Fruit fly (Drosophila melanogaster) whole organism, embryonic: Measurements from ENCODE around the gene CG10970.

Experiments
- Adf1 ChIP-seq: fragments of 200-800 bp; sonication (Bioruptor generic); IDR thresholded peaks from 2 replicates; pipeline ENCODE4 v1.3.6; 2022; ENCODE audit warnings: missing biosample characterization, missing genetic modification characterization
- Aef1 ChIP-seq: fragments of 200-800 bp; sonication (Bioruptor generic); IDR thresholded peaks from 3 replicates; pipeline ENCODE4 v1.3.6; 2022; ENCODE audit warnings: missing biosample characterization, missing genetic modification characterization
- CG10654 ChIP-seq: fragments of 200-800 bp; sonication (Bioruptor generic); optimal IDR thresholded peaks from 2 replicates; lab custom pipeline; 2016; ENCODE audit warnings: missing biosample characterization, missing genetic modification characterization
- CG11398 ChIP-seq: fragments of 200-800 bp; sonication (Bioruptor generic); optimal IDR thresholded peaks from 2 replicates; lab custom pipeline; 2016; ENCODE audit warnings: missing biosample characterization, missing genetic modification characterization
- CG12104 ChIP-seq: fragments of 200-800 bp; sonication (Bioruptor generic); optimal IDR thresholded peaks from 3 replicates; lab custom pipeline; 2016; ENCODE audit warnings: missing biosample characterization, missing genetic modification characterization
- CG12219 ChIP-seq: fragments of 200-800 bp; sonication (Bioruptor generic); optimal IDR thresholded peaks from 3 replicates; lab custom pipeline; 2018; ENCODE audit warnings: missing biosample characterization, mild to moderate bottlenecking, missing genetic modification characterization
- CG12299 ChIP-seq: fragments of 200-800 bp; sonication (Bioruptor generic); optimal IDR thresholded peaks from 2 replicates; lab custom pipeline; 2018; ENCODE audit warnings: missing biosample characterization, mild to moderate bottlenecking, missing genetic modification characterization
- CG13775 ChIP-seq: fragments of 200-800 bp; sonication (Bioruptor generic); optimal IDR thresholded peaks from 3 replicates; lab custom pipeline; 2017; ENCODE audit warnings: missing biosample characterization, mild to moderate bottlenecking, missing genetic modification characterization
- CG15479 ChIP-seq: fragments of 200-800 bp; sonication (Bioruptor generic); optimal IDR thresholded peaks from 3 replicates; lab custom pipeline; 2019; ENCODE audit warnings: missing biosample characterization, mild to moderate bottlenecking, missing genetic modification characterization, moderate library complexity
- CG17385 ChIP-seq: fragments of 200-800 bp; sonication (Bioruptor generic); optimal IDR thresholded peaks from 3 replicates; lab custom pipeline; 2018; ENCODE audit warnings: missing biosample characterization, mild to moderate bottlenecking, missing genetic modification characterization
- CG17912 ChIP-seq: fragments of 200-800 bp; sonication (Bioruptor generic); optimal IDR thresholded peaks from 2 replicates; lab custom pipeline; 2018; ENCODE audit warnings: missing biosample characterization, mild to moderate bottlenecking, missing genetic modification characterization
- CG18011 ChIP-seq: fragments of 200-800 bp; sonication (Bioruptor generic); optimal IDR thresholded peaks from 2 replicates; lab custom pipeline; 2017; ENCODE audit warnings: missing biosample characterization, missing genetic modification characterization, mild to moderate bottlenecking, moderate library complexity, missing genotype
- CG2202 ChIP-seq: fragments of 200-800 bp; sonication (Bioruptor generic); optimal IDR thresholded peaks from 2 replicates; lab custom pipeline; 2018; ENCODE audit warnings: missing biosample characterization, mild to moderate bottlenecking, missing genetic modification characterization
- CG34422 ChIP-seq: fragments of 200-800 bp; sonication (Bioruptor generic); IDR thresholded peaks from 3 replicates; pipeline ENCODE4 v1.3.6; 2022; ENCODE audit warnings: missing biosample characterization, missing genetic modification characterization
- CG7745 ChIP-seq: fragments of 200-800 bp; sonication (Bioruptor generic); optimal IDR thresholded peaks from 2 replicates; lab custom pipeline; 2018; ENCODE audit warnings: missing biosample characterization, mild to moderate bottlenecking, missing genetic modification characterization, moderate library complexity
- CG7786 ChIP-seq: fragments of 200-800 bp; sonication (Bioruptor generic); optimal IDR thresholded peaks from 2 replicates; lab custom pipeline; 2016; ENCODE audit warnings: missing biosample characterization, missing genetic modification characterization
- CG9817 ChIP-seq: fragments of 200-800 bp; sonication (Bioruptor generic); optimal IDR thresholded peaks from 2 replicates; lab custom pipeline; 2018; ENCODE audit warnings: missing biosample characterization, mild to moderate bottlenecking, missing genetic modification characterization, moderate library complexity
- Dek ChIP-seq: fragments of 200-800 bp; sonication (Bioruptor generic); optimal IDR thresholded peaks from 3 replicates; lab custom pipeline; 2019; ENCODE audit warnings: missing biosample characterization, mild to moderate bottlenecking, missing genetic modification characterization, moderate library complexity
- Doc2 ChIP-seq: fragments of 200-800 bp; sonication (Bioruptor generic); IDR thresholded peaks from 2 replicates; pipeline ENCODE4 v1.3.6; 2022; ENCODE audit warnings: missing biosample characterization, missing genetic modification characterization
- Drgx ChIP-seq: fragments of 200-800 bp; sonication (Bioruptor generic); IDR thresholded peaks from 2 replicates; pipeline ENCODE4 v1.3.6; 2022; ENCODE audit warnings: missing biosample characterization, missing genetic modification characterization
- Ets97D ChIP-seq: fragments of 200-800 bp; sonication (Bioruptor generic); optimal IDR thresholded peaks from 3 replicates; lab custom pipeline; 2016; ENCODE audit warnings: missing biosample characterization, missing genetic modification characterization
- HmgD ChIP-seq: fragments of 200-800 bp; sonication (Bioruptor generic); optimal IDR thresholded peaks from 3 replicates; lab custom pipeline; 2016; ENCODE audit warnings: missing biosample characterization, missing genetic modification characterization
- Kr ChIP-seq: fragments of 200-800 bp; sonication (Bioruptor generic); optimal IDR thresholded peaks from 2 replicates; lab custom pipeline; 2017; ENCODE audit warnings: missing biosample characterization, mild to moderate bottlenecking, missing genetic modification characterization
- Mes4 ChIP-seq: fragments of 200-800 bp; sonication (Bioruptor generic); optimal IDR thresholded peaks from 2 replicates; lab custom pipeline; 2016; ENCODE audit warnings: missing biosample characterization, missing genetic modification characterization
- NC2α ChIP-seq: fragments of 200-800 bp; sonication (Bioruptor generic); optimal IDR thresholded peaks from 2 replicates; lab custom pipeline; 2016; ENCODE audit warnings: missing biosample characterization, missing genetic modification characterization
- NC2β ChIP-seq: fragments of 200-800 bp; sonication (Bioruptor generic); optimal IDR thresholded peaks from 2 replicates; lab custom pipeline; 2016; ENCODE audit warnings: missing biosample characterization, missing genetic modification characterization
- Opbp ChIP-seq: fragments of 200-800 bp; sonication (Bioruptor generic); IDR thresholded peaks from 3 replicates; pipeline ENCODE4 v1.3.6; 2022; ENCODE audit warnings: missing biosample characterization, missing genetic modification characterization; ENCODE audit not compliant: partially characterized antibody
- PHDP ChIP-seq: fragments of 200-800 bp; sonication (Bioruptor generic); optimal IDR thresholded peaks from 3 replicates; lab custom pipeline; 2018; ENCODE audit warnings: missing biosample characterization, mild to moderate bottlenecking, missing genetic modification characterization, moderate library complexity
- Six4 ChIP-seq: fragments of 200-800 bp; sonication (Bioruptor generic); optimal IDR thresholded peaks from 2 replicates; lab custom pipeline; 2016; ENCODE audit warnings: missing biosample characterization, missing genetic modification characterization
- Ssrp ChIP-seq: fragments of 200-800 bp; sonication (Bioruptor generic); optimal IDR thresholded peaks from 2 replicates; lab custom pipeline; 2018; ENCODE audit warnings: missing biosample characterization, mild to moderate bottlenecking, missing genetic modification characterization, moderate library complexity
- al ChIP-seq: fragments of 200-800 bp; sonication (Bioruptor generic); IDR thresholded peaks from 2 replicates; pipeline ENCODE4 v1.3.6; 2022; ENCODE audit warnings: missing biosample characterization, missing genetic modification characterization
- aop ChIP-seq: fragments of 200-800 bp; sonication (Bioruptor generic); IDR thresholded peaks from 2 replicates; pipeline ENCODE4 v1.3.6; 2022; ENCODE audit warnings: missing biosample characterization, missing genetic modification characterization
- ase ChIP-seq: fragments of 200-800 bp; sonication (Bioruptor generic); IDR thresholded peaks from 3 replicates; pipeline ENCODE4 v1.3.6; 2022; ENCODE audit warnings: missing biosample characterization, missing genetic modification characterization
- bsh ChIP-seq, 2 experiments: fragments of 200-800 bp; sonication (Bioruptor generic); optimal IDR thresholded peaks; 2 replicates each; lab custom pipeline; 2017 to 2018; ENCODE audit warnings: mild to moderate bottlenecking in 2 of 2, missing biosample characterization in 2 of 2, missing genetic modification characterization in 2 of 2, moderate library complexity in 1 of 2
- cato ChIP-seq: fragments of 200-800 bp; sonication (Bioruptor generic); optimal IDR thresholded peaks from 2 replicates; lab custom pipeline; 2016; ENCODE audit warnings: missing biosample characterization, missing genetic modification characterization, borderline replicate concordance
- cg ChIP-seq: fragments of 200-800 bp; sonication (Bioruptor generic); optimal IDR thresholded peaks from 3 replicates; lab custom pipeline; 2019; ENCODE audit warnings: missing biosample characterization, mild to moderate bottlenecking, missing genetic modification characterization, moderate library complexity
- crc ChIP-seq: fragments of 200-800 bp; sonication (Bioruptor generic); optimal IDR thresholded peaks from 2 replicates; lab custom pipeline; 2016; ENCODE audit warnings: missing biosample characterization, missing genetic modification characterization
- dimm ChIP-seq: fragments of 200-800 bp; sonication (Bioruptor generic); IDR thresholded peaks from 2 replicates; pipeline ENCODE4 v1.3.6; 2022; ENCODE audit warnings: missing biosample characterization, missing genetic modification characterization
- gfzf ChIP-seq: fragments of 200-800 bp; sonication (Bioruptor generic); optimal IDR thresholded peaks from 2 replicates; lab custom pipeline; 2016; ENCODE audit warnings: missing biosample characterization, mild to moderate bottlenecking, missing genetic modification characterization, moderate library complexity
- gro ChIP-seq: fragments of 200-800 bp; sonication (Bioruptor generic); optimal IDR thresholded peaks from 2 replicates; lab custom pipeline; 2016; ENCODE audit warnings: missing biosample characterization, missing genetic modification characterization
- gsb ChIP-seq: fragments of 200-800 bp; sonication (Bioruptor generic); IDR thresholded peaks from 2 replicates; pipeline ENCODE4 v1.3.6; 2022; ENCODE audit warnings: missing biosample characterization, missing genetic modification characterization
- kah ChIP-seq: fragments of 200-800 bp; sonication (Bioruptor generic); optimal IDR thresholded peaks from 2 replicates; lab custom pipeline; 2018; ENCODE audit warnings: missing biosample characterization, mild to moderate bottlenecking, missing genetic modification characterization
- maf-S ChIP-seq: fragments of 200-800 bp; sonication (Bioruptor generic); optimal IDR thresholded peaks from 2 replicates; lab custom pipeline; 2016; ENCODE audit warnings: missing biosample characterization, missing genetic modification characterization
- nau ChIP-seq: fragments of 200-800 bp; sonication (Bioruptor generic); optimal IDR thresholded peaks from 3 replicates; lab custom pipeline; 2017; ENCODE audit warnings: missing biosample characterization, mild to moderate bottlenecking, missing genetic modification characterization, missing genetic modification reagents
- nmo ChIP-seq: fragments of 200-800 bp; sonication (Bioruptor generic); optimal IDR thresholded peaks from 2 replicates; lab custom pipeline; 2018; ENCODE audit warnings: missing biosample characterization, mild to moderate bottlenecking, missing genetic modification characterization, moderate library complexity
- onecut ChIP-seq: fragments of 200-800 bp; sonication (Bioruptor generic); IDR thresholded peaks from 2 replicates; pipeline ENCODE4 v1.3.6; 2022; ENCODE audit warnings: missing biosample characterization, missing genetic modification characterization
- sim ChIP-seq: fragments of 200-800 bp; sonication (Bioruptor generic); IDR thresholded peaks from 2 replicates; pipeline ENCODE4 v1.3.6; 2022; ENCODE audit warnings: missing biosample characterization, missing genetic modification characterization
- unpg ChIP-seq: fragments of 200-800 bp; sonication (Bioruptor generic); optimal IDR thresholded peaks from 3 replicates; lab custom pipeline; 2018; ENCODE audit warnings: missing biosample characterization, mild to moderate bottlenecking, missing genetic modification characterization, moderate library complexity
- zen2 ChIP-seq: fragments of 200-800 bp; sonication (Bioruptor generic); IDR thresholded peaks from 3 replicates; pipeline ENCODE4 v1.3.6; 2022; ENCODE audit warnings: missing biosample characterization, missing genetic modification characterization; ENCODE audit not compliant: partially characterized antibody

Gene CG10970

DNA sequence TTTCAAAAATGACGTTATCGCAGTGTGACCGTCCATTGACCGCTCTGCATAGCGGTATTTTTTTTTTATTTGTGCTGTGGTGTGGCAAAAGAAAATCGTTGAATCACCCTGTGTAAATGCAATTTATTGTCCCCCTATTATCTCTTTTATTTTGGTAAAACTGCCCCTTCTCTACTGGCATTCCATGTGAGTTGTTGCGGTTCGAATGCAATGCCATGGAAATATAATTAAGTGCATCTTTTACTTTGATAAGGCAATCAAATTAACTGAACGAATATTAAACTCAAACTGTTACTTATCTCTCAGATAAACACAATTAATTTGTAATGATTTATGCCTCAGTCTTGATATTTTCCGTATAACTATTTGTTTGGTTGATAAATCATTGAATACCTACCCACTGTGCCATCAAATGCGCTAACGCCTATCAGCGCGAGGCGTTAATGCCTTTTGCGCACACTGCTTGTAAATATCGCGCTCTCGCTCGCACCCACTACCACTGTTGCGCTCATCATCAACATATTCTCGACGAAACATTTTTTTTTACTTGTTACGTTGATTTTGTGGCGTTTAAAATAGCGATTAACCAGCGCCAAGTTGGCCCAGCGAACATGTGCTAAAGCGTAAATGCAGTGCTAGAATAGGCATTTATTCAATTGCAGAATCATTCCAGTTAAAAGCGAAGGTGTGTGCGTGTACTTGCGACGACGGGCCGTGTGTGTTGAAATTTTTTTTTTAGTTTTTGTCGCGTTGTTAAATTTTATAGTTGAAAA is 38.0 kb upstream of the CG10970 start (continued):
- 0 out of 3 replicates have a peak, but pooled peaks have one; percentile 41 for TF ChIP-seq Aef1 (GFP tag; lab: Robert Waterston, UW)
- TF ChIP-seq Adf1 (GFP tag; lab: Robert Waterston, UW) = no peak
- no peak for TF ChIP-seq CG17912
- TF ChIP-seq CG12299 = peak; percentile 13
- TF ChIP-seq gsb = no peak
- no peak for TF ChIP-seq zen2
- peak; percentile 75 for TF ChIP-seq CG15479 (GFP tag; lab: Kevin White, UChicago)
- no peak for TF ChIP-seq CG18011 (GFP tag; lab: Kevin White, UChicago)
- no peak for TF ChIP-seq onecut (GFP tag; lab: Robert Waterston, UW)
- no peak for TF ChIP-seq Mes4 (GFP tag; lab: Kevin White, UChicago)
- peak; percentile 52 for TF ChIP-seq HmgD (GFP tag; lab: Kevin White, UChicago)
- TF ChIP-seq CG7745 = no peak
- TF ChIP-seq Ssrp (tag; lab: Kevin White, UChicago) = peak; percentile 56
- TF ChIP-seq gfzf = peak; percentile 91
- TF ChIP-seq CG13775 (GFP tag; lab: Kevin White, UChicago) = peak; percentile 67
- peak; percentile 36 for TF ChIP-seq CG17385 (GFP tag; lab: Kevin White, UChicago)
- peak; percentile 38 for TF ChIP-seq CG9817
- no peak for TF ChIP-seq NC2α (GFP tag; lab: Kevin White, UChicago)
- TF ChIP-seq cato (GFP tag; lab: Kevin White, UChicago) = peak; percentile 45
- peak; percentile 32 for TF ChIP-seq PHDP (tag; lab: Kevin White, UChicago)
- peak; percentile 51 for TF ChIP-seq unpg
- TF ChIP-seq CG34422 (GFP tag; lab: Robert Waterston, UW) = 0 out of 3 replicates have a peak, but pooled peaks have one; percentile 41
- TF ChIP-seq CG12219 (GFP tag; lab: Kevin White, UChicago) = no peak
- peak; percentile 28 for TF ChIP-seq CG7786 (GFP tag; lab: Kevin White, UChicago)
- no peak for TF ChIP-seq dimm
- TF ChIP-seq CG12104 (GFP tag; lab: Kevin White, UChicago) = peak; percentile 61
- 0 out of 2 replicates have a peak, but pooled peaks have one; percentile 24 for TF ChIP-seq al
- TF ChIP-seq sim (GFP tag; lab: Robert Waterston, UW) = no peak
- TF ChIP-seq Doc2 (GFP tag; lab: Robert Waterston, UW) = no peak
- no peak for TF ChIP-seq crc (GFP tag; lab: Kevin White, UChicago)
- TF ChIP-seq aop = no peak
- peak; percentile 59 for TF ChIP-seq NC2β (GFP tag; lab: Kevin White, UChicago)
- TF ChIP-seq Ets97D (GFP tag; lab: Kevin White, UChicago) = peak; percentile 6
- peak; percentile 56 for TF ChIP-seq gro (GFP tag; lab: Kevin White, UChicago)
- TF ChIP-seq maf-S (GFP tag; lab: Kevin White, UChicago) = peak; percentile 52
- peak; percentile 65 for TF ChIP-seq nmo (GFP tag; lab: Kevin White, UChicago)
- peak; percentile 19 for TF ChIP-seq CG10654 (GFP tag; lab: Kevin White, UChicago)
- TF ChIP-seq nau (GFP tag; lab: Kevin White, UChicago) = no peak
- no peak for TF ChIP-seq CG2202 (tag; lab: Kevin White, UChicago)
- TF ChIP-seq Dek (tag; lab: Kevin White, UChicago) = peak; percentile 37
- peak in 1 of 2 experiments; percentile 41 for TF ChIP-seq bsh (GFP tag; optimal IDR thresholded peaks at IDR 0.05; lab: Kevin White, UChicago)
- 0 out of 3 replicates have a peak, but pooled peaks have one; percentile 38 for TF ChIP-seq ase (GFP tag; lab: Robert Waterston, UW)
- peak; percentile 53 for TF ChIP-seq Drgx (GFP tag; lab: Robert Waterston, UW)
- TF ChIP-seq CG11398 = no peak
- no peak for TF ChIP-seq kah
- TF ChIP-seq Six4 = peak; percentile 41
- TF ChIP-seq Kr (GFP tag; lab: Kevin White, UChicago) = no peak
- peak; percentile 74 for TF ChIP-seq cg (GFP tag; lab: Kevin White, UChicago)
- TF ChIP-seq Opbp (GFP tag; lab: Robert Waterston, UW) = no peak
